Fruit fly (Drosophila melanogaster): ENCODE results near the gene Got2.

Got2 gene

DNA sequence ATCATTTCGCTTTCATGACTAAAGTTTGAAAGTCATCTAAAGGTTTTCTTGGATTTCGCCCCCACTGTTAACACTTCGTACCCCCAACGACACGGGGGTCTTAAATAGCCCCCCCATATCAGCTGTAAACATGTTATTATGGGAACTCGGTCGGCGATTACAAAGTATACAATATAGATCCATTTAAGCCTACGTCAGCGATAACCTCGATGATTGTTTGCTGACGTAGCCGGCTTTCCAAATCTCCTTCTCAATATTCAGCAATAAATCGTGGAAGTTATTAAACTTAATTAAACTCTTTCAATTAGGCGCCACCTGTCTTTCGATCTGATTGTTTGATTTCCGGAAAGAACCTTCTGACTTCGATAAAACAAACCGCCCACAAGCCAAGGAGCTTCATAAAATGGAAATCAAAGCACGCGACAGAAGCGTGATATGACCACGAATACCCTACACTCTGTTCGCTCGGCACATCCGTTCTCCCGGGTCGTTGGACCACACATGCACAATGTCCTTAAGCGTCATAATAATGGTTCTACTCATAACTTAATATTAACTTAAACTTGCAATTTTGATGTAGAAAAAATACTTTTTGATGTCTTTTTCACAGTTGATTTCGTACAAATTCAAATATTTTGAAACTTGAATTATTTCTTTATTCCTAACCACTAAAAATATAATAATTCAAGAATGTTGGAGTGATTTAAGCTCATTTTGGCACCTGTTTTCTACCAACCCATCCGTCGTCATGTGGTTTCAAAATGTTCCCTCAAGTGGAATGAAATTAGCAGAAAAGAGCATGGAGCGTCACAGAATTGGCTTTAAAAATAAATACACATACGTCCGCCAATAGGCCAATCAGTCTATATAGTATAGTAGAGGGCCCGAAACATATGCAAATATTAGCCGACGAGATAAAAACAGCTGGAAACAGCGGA, 946 bp downstream of the Got2 start (continued):
- no peak for TF ChIP-seq z (GFP tag; IDR thresholded peaks at IDR 0.05)
- no peak for TF ChIP-seq luna (GFP tag; optimal IDR thresholded peaks at IDR 0.05)
- TF ChIP-seq danr (GFP tag; IDR thresholded peaks at IDR 0.05): peak; percentile 31; the same call in 1 of the 2 replicates
- peak; percentile 93 for TF ChIP-seq mirr (GFP tag; optimal IDR thresholded peaks at IDR 0.05)
- peak; percentile 9 for TF ChIP-seq CG8281 (tag; optimal IDR thresholded peaks at IDR 0.05)
- TF ChIP-seq nau (GFP tag; optimal IDR thresholded peaks at IDR 0.05): no peak
- peak; percentile 65; the same call in 2 of the 3 replicates for TF ChIP-seq Dbx (GFP tag; IDR thresholded peaks at IDR 0.05)
- peak; percentile 7 for TF ChIP-seq CG18476 (GFP tag; optimal IDR thresholded peaks at IDR 0.05)
- TF ChIP-seq CG16815 (GFP tag; optimal IDR thresholded peaks at IDR 0.05): peak; percentile 4
- TF ChIP-seq Taf1 (GFP tag; IDR thresholded peaks at IDR 0.05): no peak
- TF ChIP-seq CG12236 (GFP tag; optimal IDR thresholded peaks at IDR 0.05): no peak
- 0 out of 2 replicates have a peak, but pooled peaks have one; percentile 24 for TF ChIP-seq ranshi (GFP tag; IDR thresholded peaks at IDR 0.05)
- 0 out of 2 replicates have a peak, but pooled peaks have one; percentile 24 for TF ChIP-seq ttk (GFP tag; IDR thresholded peaks at IDR 0.05)
- no peak for TF ChIP-seq br (optimal IDR thresholded peaks at IDR 0.05)
- TF ChIP-seq CG10209 (GFP tag; optimal IDR thresholded peaks at IDR 0.05): peak; percentile 38
- TF ChIP-seq fd64A (GFP tag; optimal IDR thresholded peaks at IDR 0.05): no peak
- TF ChIP-seq CG42726 (GFP tag; IDR thresholded peaks at IDR 0.05; ENCODE audit: partially characterized antibody): no peak
- peak; percentile 6 for TF ChIP-seq shn (GFP tag; optimal IDR thresholded peaks at IDR 0.05)
- peak; percentile 65 for TF ChIP-seq CG14441 (GFP tag; IDR thresholded peaks at IDR 0.05)
- no peak for TF ChIP-seq CG10147 (GFP tag; optimal IDR thresholded peaks at IDR 0.05)
- peak; percentile 53 for TF ChIP-seq D19B (GFP tag; optimal IDR thresholded peaks at IDR 0.05)
- TF ChIP-seq CG32532 (GFP tag; IDR thresholded peaks at IDR 0.05): peak; percentile 82
- no peak for TF ChIP-seq CG15696 (tag; optimal IDR thresholded peaks at IDR 0.05)
- peak; percentile 73 for TF ChIP-seq Hmr (GFP tag; optimal IDR thresholded peaks at IDR 0.05)
- peak; percentile 4 for TF ChIP-seq CG13894 (tag; optimal IDR thresholded peaks at IDR 0.05)
- TF ChIP-seq CG15514 (GFP tag; optimal IDR thresholded peaks at IDR 0.05): peak; percentile 10
- TF ChIP-seq CG14014 (GFP tag; IDR thresholded peaks at IDR 0.05): peak; percentile 61
- TF ChIP-seq pzg (GFP tag; optimal IDR thresholded peaks at IDR 0.05): peak; percentile 5
- TF ChIP-seq CG6683 (GFP tag; optimal IDR thresholded peaks at IDR 0.05): no peak
- TF ChIP-seq Kr (GFP tag; optimal IDR thresholded peaks at IDR 0.05): no peak
- TF ChIP-seq CG12155 (GFP tag; optimal IDR thresholded peaks at IDR 0.05): peak; percentile 35
- no peak for TF ChIP-seq Six4 (GFP tag; optimal IDR thresholded peaks at IDR 0.05)
- TF ChIP-seq HLH4C (GFP tag; IDR thresholded peaks at IDR 0.05; ENCODE audit: partially characterized antibody): no peak
- no peak for TF ChIP-seq lola (GFP tag; optimal IDR thresholded peaks at IDR 0.05)
- no peak for TF ChIP-seq da (GFP tag; optimal IDR thresholded peaks at IDR 0.05)
- peak; percentile 42 for TF ChIP-seq Dek (tag; optimal IDR thresholded peaks at IDR 0.05)
- no peak for TF ChIP-seq CkIIα-i1 (GFP tag; IDR thresholded peaks at IDR 0.05)
- TF ChIP-seq jing (GFP tag; optimal IDR thresholded peaks at IDR 0.05): no peak
- peak; percentile 11 for TF ChIP-seq Dad (GFP tag; optimal IDR thresholded peaks at IDR 0.05)
- 0 out of 3 replicates have a peak, but pooled peaks have one; percentile 49 for TF ChIP-seq otp (GFP tag; IDR thresholded peaks at IDR 0.05)
- no peak for TF ChIP-seq stwl (tag; optimal IDR thresholded peaks at IDR 0.05)
- peak; percentile 13 for TF ChIP-seq CG30431 (GFP tag; optimal IDR thresholded peaks at IDR 0.05)
- peak; percentile 33 for TF ChIP-seq B-H2 (GFP tag; optimal IDR thresholded peaks at IDR 0.05)
- TF ChIP-seq Sin3A (optimal IDR thresholded peaks at IDR 0.05): no peak
- TF ChIP-seq NfI (GFP tag; optimal IDR thresholded peaks at IDR 0.05): peak; percentile 57
- peak; percentile 7 for TF ChIP-seq vfl (GFP tag; optimal IDR thresholded peaks at IDR 0.05)
- no peak for TF ChIP-seq HmgD (GFP tag; optimal IDR thresholded peaks at IDR 0.05)
- no peak for TF ChIP-seq BEAF-32 (GFP tag; optimal IDR thresholded peaks at IDR 0.05)

Measured in whole organism, embryonic.